Worm (Caenorhabditis elegans): ENCODE measurements around the gene cyp-33A1.
A peak's percentile ranks its signal among the peaks of the same experiment; 100 is the strongest.

cyp-33A1 gene

ce11 chrV:7683907-7684655, 2.8 kb upstream of the cyp-33A1 start, which contains the start of gene sre-11:
Gene sre-11, minus strand, starts transcription at chrV:7683957.
- TF ChIP-seq unc-62 (GFP tag; optimal IDR thresholded peaks at IDR 0.05 in 1 of 2), result peak in 1 of 2 experiments; percentile 68
- no peak for TF ChIP-seq unc-62 (tag; optimal IDR thresholded peaks at IDR 0.05)
- no peak for TF ChIP-seq snpc-4 (tag; optimal IDR thresholded peaks at IDR 0.05)

- TF ChIP-seq aly-2 (tag; optimal IDR thresholded peaks at IDR 0.05) (no peak), lir-3 (tag; optimal IDR thresholded peaks at IDR 0.05) (no peak), lin-29 (GFP tag; IDR thresholded peaks at IDR 0.05) (no peak), ceh-32 (tag; optimal IDR thresholded peaks at IDR 0.05; ENCODE audit: poor library complexity) (no peak), unc-62 (GFP tag; optimal IDR thresholded peaks at IDR 0.05 in 1 of 2) (no peak), unc-62 (tag; optimal IDR thresholded peaks at IDR 0.05) (no peak)
Observed at ce11 chrV:7675904-7676303, 5.4 kb downstream of the cyp-33A1 start, which contains the start of gene C12D5.3. Gene C12D5.3, plus strand, starts transcription at chrV:7676204.

- TF ChIP-seq dpl-1 (GFP tag; optimal IDR thresholded peaks at IDR 0.05) (no peak), ZK337.2 (GFP tag; IDR thresholded peaks at IDR 0.05) (no peak), daf-19 (GFP tag; conservative IDR thresholded peaks at IDR 0.05) (no peak), tra-1 (GFP tag; IDR thresholded peaks at IDR 0.05) (no peak), jun-1 (tag; optimal IDR thresholded peaks at IDR 0.05) (no peak), sdz-12 (GFP tag; optimal IDR thresholded peaks at IDR 0.05) (no peak)
Observed at ce11 chrV:7672258-7672657, 9.0 kb downstream of the cyp-33A1 start, which contains the start of gene C12D5.4. Gene C12D5.4, plus strand, starts transcription at chrV:7672558.

- no peak for TF ChIP-seq T20F7.1 (GFP tag; optimal IDR thresholded peaks at IDR 0.05)
- no peak for TF ChIP-seq pha-4 (GFP tag; IDR thresholded peaks at IDR 0.05)
- TF ChIP-seq pha-4 (tag; optimal IDR thresholded peaks at IDR 0.05), result no peak
- TF ChIP-seq rbr-2 (tag; optimal IDR thresholded peaks at IDR 0.05), result no peak
- TF ChIP-seq daf-12 (tag; optimal IDR thresholded peaks at IDR 0.05), result no peak
- no peak for TF ChIP-seq vab-7 (GFP tag; IDR thresholded peaks at IDR 0.05)
- TF ChIP-seq unc-62 (GFP tag; optimal IDR thresholded peaks at IDR 0.05 in 1 of 2), result no peak
- no peak for TF ChIP-seq unc-62 (tag; optimal IDR thresholded peaks at IDR 0.05)
- no peak for TF ChIP-seq zfp-2 (tag; optimal IDR thresholded peaks at IDR 0.05)
- TF ChIP-seq tra-1 (GFP tag; IDR thresholded peaks at IDR 0.05), result no peak
- no peak for TF ChIP-seq F49E8.2 (tag; optimal IDR thresholded peaks at IDR 0.05; ENCODE audit: borderline replicate concordance)
- no peak for TF ChIP-seq Y105C5A.15 (GFP tag; IDR thresholded peaks at IDR 0.05)
- no peak for TF ChIP-seq unc-130 (GFP tag; optimal IDR thresholded peaks at IDR 0.05)
- no peak for TF ChIP-seq ces-1 (GFP tag; optimal IDR thresholded peaks at IDR 0.05)
- TF ChIP-seq ceh-20 (GFP tag; IDR thresholded peaks at IDR 0.05), result no peak
- no peak for TF ChIP-seq F44E2.7 (GFP tag; IDR thresholded peaks at IDR 0.05)
- no peak for TF ChIP-seq dve-1 (tag; optimal IDR thresholded peaks at IDR 0.05; ENCODE audit: insufficient read depth)
- TF ChIP-seq ceh-62 (tag; optimal IDR thresholded peaks at IDR 0.05), result no peak
- TF ChIP-seq daf-8 (GFP tag; IDR thresholded peaks at IDR 0.05), result no peak
Observed at ce11 chrV:7667940-7668339, 13.3 kb downstream of the cyp-33A1 start, which contains the start of gene C12D5.5. Gene C12D5.5, plus strand, starts transcription at chrV:7668240.

ce11 chrV:7653567-7653966, 27.7 kb downstream of the cyp-33A1 start, which contains the start of gene srh-200:
Gene srh-200, minus strand, starts transcription at chrV:7653667.
- TF ChIP-seq hlh-11 (tag; optimal IDR thresholded peaks at IDR 0.05) (no peak), unc-62 (GFP tag; optimal IDR thresholded peaks at IDR 0.05 in 1 of 2) (peak in 1 of 2 experiments; percentile 33), unc-62 (tag; optimal IDR thresholded peaks at IDR 0.05) (no peak), spr-3 (GFP tag; optimal IDR thresholded peaks at IDR 0.05) (no peak)
